Fruit fly (Drosophila melanogaster): ENCODE results near the gene Fcp3C.

DNA sequence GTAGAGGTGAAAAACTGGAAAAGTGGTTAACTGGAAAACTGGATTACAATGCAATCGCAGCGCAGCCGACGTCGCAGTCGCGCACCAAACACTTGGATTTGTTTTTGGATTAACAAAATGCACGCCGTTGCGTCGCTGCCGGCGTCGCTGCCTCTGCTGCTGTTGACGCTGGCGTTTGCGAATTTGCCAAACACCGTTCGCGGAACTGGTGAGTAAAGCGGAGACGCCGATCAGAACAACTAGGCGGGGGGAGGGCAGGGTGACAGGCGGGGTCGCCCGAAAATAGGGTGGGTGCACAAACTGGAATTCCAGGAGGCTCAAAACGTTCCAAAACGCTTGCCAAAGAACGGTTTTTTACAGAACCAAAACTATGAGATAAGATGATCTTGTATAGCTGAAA lies 38.7 kb downstream of the Fcp3C start:
- TF ChIP-seq Myc (optimal IDR thresholded peaks at IDR 0.05) (no peak), h (optimal IDR thresholded peaks at IDR 0.05) (no peak), psq (optimal IDR thresholded peaks at IDR 0.05) (no peak), Sin3A (optimal IDR thresholded peaks at IDR 0.05) (no peak), insv (optimal IDR thresholded peaks at IDR 0.05) (no peak), ttk (optimal IDR thresholded peaks at IDR 0.05) (no peak)

Data from Kc167 (cell line).